Worm (Caenorhabditis elegans): ENCODE results near the gene byn-1.

The byn-1 gene

ce11 chrIII:6887574-6887973 lies 44.2 kb upstream of the byn-1 start (continued):
- TF ChIP-seq ceh-45 (GFP tag; IDR thresholded peaks at IDR 0.05) (peak; percentile 70), hlh-15 (tag; optimal IDR thresholded peaks at IDR 0.05) (no peak), lim-6 (tag; optimal IDR thresholded peaks at IDR 0.05) (no peak), ceh-9 (tag; optimal IDR thresholded peaks at IDR 0.05) (peak; percentile 47), F13H6.1 (tag; optimal IDR thresholded peaks at IDR 0.05) (peak; percentile 33), hlh-6 (tag; optimal IDR thresholded peaks at IDR 0.05) (peak; percentile 78), pros-1 (tag; optimal IDR thresholded peaks at IDR 0.05) (no peak), nhr-11 (tag; optimal IDR thresholded peaks at IDR 0.05) (no peak), dmd-4 (tag; optimal IDR thresholded peaks at IDR 0.05; ENCODE audit: borderline replicate concordance) (peak; percentile 57), dve-1 (tag; optimal IDR thresholded peaks at IDR 0.05) (peak; percentile 47), fkh-10 (GFP tag; optimal IDR thresholded peaks at IDR 0.05) (no peak), fkh-6 (tag; optimal IDR thresholded peaks at IDR 0.05) (peak; percentile 41), ttx-3 (tag; optimal IDR thresholded peaks at IDR 0.05) (peak; percentile 58), hlh-13 (GFP tag; optimal IDR thresholded peaks at IDR 0.05) (no peak), elt-4 (tag; optimal IDR thresholded peaks at IDR 0.05) (no peak), sox-4 (tag; optimal IDR thresholded peaks at IDR 0.05) (peak; percentile 76), ceh-2 (tag; optimal IDR thresholded peaks at IDR 0.05) (peak; percentile 27), syd-9 (tag; optimal IDR thresholded peaks at IDR 0.05) (peak; percentile 63), tbx-2 (tag; optimal IDR thresholded peaks at IDR 0.05) (peak; percentile 70), nfya-1 (tag; optimal IDR thresholded peaks at IDR 0.05) (peak; percentile 54), mec-3 (tag; optimal IDR thresholded peaks at IDR 0.05; ENCODE audit: borderline replicate concordance) (no peak), ztf-16 (tag; optimal IDR thresholded peaks at IDR 0.05) (peak; percentile 72), unc-55 (GFP tag; optimal IDR thresholded peaks at IDR 0.05) (no peak), nhr-232 (tag; optimal IDR thresholded peaks at IDR 0.05) (peak; percentile 79), ceh-22 (tag; optimal IDR thresholded peaks at IDR 0.05) (no peak), pha-4 (tag; optimal IDR thresholded peaks at IDR 0.05) (no peak), odd-2 (tag; optimal IDR thresholded peaks at IDR 0.05) (no peak), K02D7.2 (tag; optimal IDR thresholded peaks at IDR 0.05) (peak; percentile 52), unc-3 (GFP tag; conservative IDR thresholded peaks at IDR 0.05) (peak; percentile 52; the same call in 1 of the 2 replicates), unc-3 (tag; optimal IDR thresholded peaks at IDR 0.05) (peak; percentile 44), madf-2 (tag; optimal IDR thresholded peaks at IDR 0.05) (peak; percentile 75), che-1 (tag; optimal IDR thresholded peaks at IDR 0.05) (peak; percentile 77), fax-1 (tag; optimal IDR thresholded peaks at IDR 0.05) (peak; percentile 55), ceh-31 (tag; optimal IDR thresholded peaks at IDR 0.05) (peak; percentile 55), ceh-18 (tag; optimal IDR thresholded peaks at IDR 0.05) (peak; percentile 74), ceh-34 (tag; optimal IDR thresholded peaks at IDR 0.05) (peak; percentile 55), C38D4.7 (GFP tag; optimal IDR thresholded peaks at IDR 0.05) (peak; percentile 69), pag-3 (tag; optimal IDR thresholded peaks at IDR 0.05; ENCODE audit: borderline replicate concordance) (no peak), sdc-2 (tag; optimal IDR thresholded peaks at IDR 0.05) (peak; percentile 68), lin-11 (tag; optimal IDR thresholded peaks at IDR 0.05) (peak; percentile 63), hlh-30 (tag; optimal IDR thresholded peaks at IDR 0.05; ENCODE audit: insufficient read depth) (peak; percentile 58), ref-2 (tag; optimal IDR thresholded peaks at IDR 0.05) (peak; percentile 61), Y22D7AL.16 (tag; optimal IDR thresholded peaks at IDR 0.05) (peak; percentile 54), hlh-8 (tag; optimal IDR thresholded peaks at IDR 0.05) (peak; percentile 53), sox-2 (GFP tag; IDR thresholded peaks at IDR 0.05) (peak; percentile 66), unc-42 (tag; optimal IDR thresholded peaks at IDR 0.05) (peak; percentile 74), T23F11.4 (GFP tag; optimal IDR thresholded peaks at IDR 0.05) (peak; percentile 58), tbx-7 (tag; optimal IDR thresholded peaks at IDR 0.05) (no peak)
